Fruit fly (Drosophila melanogaster) Kc167 (cell line): ENCODE measurements around the gene Hn.

Source experiments
- Myc ChIP-seq: fragments of >200 bp; optimal IDR thresholded peaks from 2 replicates; lab custom pipeline; 2017; ENCODE audit warnings: missing external identifiers
- Sin3A ChIP-seq: fragments of >200 bp; optimal IDR thresholded peaks from 2 replicates; lab custom pipeline; 2018; ENCODE audit warnings: missing external identifiers
- h ChIP-seq: fragments of >200 bp; optimal IDR thresholded peaks from 3 replicates; lab custom pipeline; 2018; ENCODE audit warnings: missing external identifiers
- insv ChIP-seq: fragments of >200 bp; optimal IDR thresholded peaks from 3 replicates; lab custom pipeline; 2018; ENCODE audit warnings: missing external identifiers
- psq ChIP-seq: fragments of >200 bp; optimal IDR thresholded peaks from 2 replicates; lab custom pipeline; 2017; ENCODE audit warnings: missing external identifiers
- ttk ChIP-seq: sonication (Bioruptor generic); optimal IDR thresholded peaks from 2 replicates; lab custom pipeline; 2017; ENCODE audit warnings: missing external identifiers

dm6 chr3L:7810426-7810825, 50.2 kb downstream of the Hn start:
- TF ChIP-seq Sin3A (lab: Kevin White, UChicago) (no peak), ttk (lab: Kevin White, UChicago) (no peak), h (lab: Kevin White, UChicago) (no peak), psq (lab: Kevin White, UChicago) (no peak), insv (lab: Kevin White, UChicago) (no peak), Myc (lab: Kevin White, UChicago) (no peak)
